Worm (Caenorhabditis elegans) whole organism, L4 larva: ENCODE results near the gene F14E5.8.
"Not testable (repeated sequence)": the region's sequence is repeated elsewhere in the genome, so short reads cannot be mapped to it uniquely, and the experiment has no call there.

Source experiments
- F49E8.2 ChIP-seq: sonication (generic microtip); optimal IDR thresholded peaks from 2 replicates; lab custom pipeline; 2016; ENCODE audit warnings: missing compliant biosample characterization, mild to moderate bottlenecking, missing genetic modification characterization, borderline replicate concordance
- aly-2 ChIP-seq: sonication (generic microtip); optimal IDR thresholded peaks from 2 replicates; lab custom pipeline; 2018; ENCODE audit warnings: missing biosample characterization, missing genetic modification characterization
- ceh-82 ChIP-seq: sonication (generic microtip); optimal IDR thresholded peaks from 2 replicates; lab custom pipeline; 2017; ENCODE audit warnings: missing biosample characterization, missing genetic modification characterization
- cey-2 ChIP-seq: sonication (generic microtip); optimal IDR thresholded peaks from 3 replicates; lab custom pipeline; 2017; ENCODE audit warnings: missing genetic modification characterization, mild to moderate bottlenecking, missing compliant biosample characterization, antibody characterized with exemption, borderline replicate concordance; ENCODE audit not compliant: insufficient read depth
- daf-16 ChIP-seq, 3 experiments: sonication (generic microtip); optimal IDR thresholded peaks; 2 replicates each; lab custom pipeline; 2016 to 2017; ENCODE audit warnings: missing genetic modification characterization in 3 of 3, missing genetic modification reagents in 3 of 3, mild to moderate bottlenecking in 2 of 3, missing compliant biosample characterization in 2 of 3, missing biosample characterization in 1 of 3, moderate library complexity in 1 of 3
- lin-39 ChIP-seq: fragments of 150-350 bp; optimal IDR thresholded peaks from 2 replicates; lab custom pipeline; 2014; ENCODE audit warnings: missing biosample characterization, missing genetic modification reagents, missing genetic modification characterization
- nhr-28 ChIP-seq: fragments of 150-350 bp; optimal IDR thresholded peaks from 2 replicates; lab custom pipeline; 2014; ENCODE audit warnings: missing biosample characterization, missing genetic modification characterization
- pqm-1 ChIP-seq: sonication (generic microtip); optimal IDR thresholded peaks from 2 replicates; lab custom pipeline; 2017; ENCODE audit warnings: missing biosample characterization, missing genetic modification characterization
- snpc-4 ChIP-seq: fragments of 150-350 bp; optimal IDR thresholded peaks from 2 replicates; lab custom pipeline; 2014; ENCODE audit warnings: missing biosample characterization, missing genetic modification characterization
- zag-1 ChIP-seq: fragments of 150-350 bp; optimal IDR thresholded peaks from 2 replicates; lab custom pipeline; 2014; ENCODE audit warnings: missing biosample characterization, missing genetic modification characterization
- ztf-7 ChIP-seq: fragments of 150-350 bp; optimal IDR thresholded peaks from 2 replicates; lab custom pipeline; 2014; ENCODE audit warnings: missing biosample characterization, missing genetic modification characterization

ce11 chrII:8419798-8420197 lies at the start of gene F14E5.8:
- TF ChIP-seq zag-1 (tag; lab: Kevin White, UChicago); F49E8.2 (tag; lab: Kevin White, UChicago); pqm-1; snpc-4 (tag; lab: Kevin White, UChicago); nhr-28; cey-2 (tag; lab: Kevin White, UChicago); lin-39 (tag; lab: Kevin White, UChicago); daf-16 (GFP tag; optimal IDR thresholded peaks at IDR 0.05; lab: Kevin White, UChicago); daf-16 (tag; optimal IDR thresholded peaks at IDR 0.05; lab: Kevin White, UChicago); aly-2 (tag; lab: Kevin White, UChicago); ceh-82 (tag; lab: Kevin White, UChicago); ztf-7 (tag; lab: Kevin White, UChicago): not testable (repeated sequence)
